Fruit fly (Drosophila melanogaster) whole organism, wandering third instar larva: ENCODE results near the gene CG11381.

Experiments used
- Abd-B ChIP-seq: fragments of >200 bp; optimal IDR thresholded peaks from 2 replicates; lab custom pipeline; 2017; ENCODE audit warnings: missing biosample characterization, missing genetic modification characterization
- CG32264 ChIP-seq: fragments of 200-800 bp; sonication (Bioruptor generic); optimal IDR thresholded peaks from 2 replicates; lab custom pipeline; 2016; ENCODE audit warnings: missing biosample characterization, missing genetic modification characterization
- CG9705 ChIP-seq: fragments of 200-800 bp; sonication (Bioruptor generic); optimal IDR thresholded peaks from 2 replicates; lab custom pipeline; 2018; ENCODE audit warnings: missing biosample characterization, mild to moderate bottlenecking, missing genetic modification characterization
- Vsx2 ChIP-seq: fragments of 200-300, 225-300 bp; sonication (Bioruptor generic); optimal IDR thresholded peaks from 2 replicates; lab custom pipeline; 2018; ENCODE audit warnings: missing biosample characterization, missing genetic modification characterization; ENCODE audit not compliant: partially characterized antibody
- brk ChIP-seq: fragments of 200-800 bp; sonication (Bioruptor generic); optimal IDR thresholded peaks from 2 replicates; lab custom pipeline; 2016; ENCODE audit warnings: missing biosample characterization, mild to moderate bottlenecking, missing genetic modification characterization
- foxo ChIP-seq, 2 experiments: fragments of 200-800 bp; sonication (Bioruptor generic); optimal IDR thresholded peaks; 2 replicates in 1 of 2; 3 replicates in 1 of 2; lab custom pipeline; 2016 to 2017; ENCODE audit warnings: missing biosample characterization in 2 of 2, missing genetic modification characterization in 2 of 2
- lola ChIP-seq: fragments of >200 bp; optimal IDR thresholded peaks from 2 replicates; lab custom pipeline; 2017; ENCODE audit warnings: missing biosample characterization, missing genetic modification characterization
- pan ChIP-seq: fragments of >200 bp; optimal IDR thresholded peaks from 2 replicates; lab custom pipeline; 2017
- psq ChIP-seq: fragments of 200-800 bp; sonication (Bioruptor generic); optimal IDR thresholded peaks from 3 replicates; lab custom pipeline; 2017; ENCODE audit warnings: missing biosample characterization, mild to moderate bottlenecking, missing genetic modification characterization, moderate library complexity
- usp ChIP-seq: fragments of >200 bp; optimal IDR thresholded peaks from 2 replicates; lab custom pipeline; 2017; ENCODE audit warnings: missing biosample characterization, missing genetic modification characterization

DNA sequence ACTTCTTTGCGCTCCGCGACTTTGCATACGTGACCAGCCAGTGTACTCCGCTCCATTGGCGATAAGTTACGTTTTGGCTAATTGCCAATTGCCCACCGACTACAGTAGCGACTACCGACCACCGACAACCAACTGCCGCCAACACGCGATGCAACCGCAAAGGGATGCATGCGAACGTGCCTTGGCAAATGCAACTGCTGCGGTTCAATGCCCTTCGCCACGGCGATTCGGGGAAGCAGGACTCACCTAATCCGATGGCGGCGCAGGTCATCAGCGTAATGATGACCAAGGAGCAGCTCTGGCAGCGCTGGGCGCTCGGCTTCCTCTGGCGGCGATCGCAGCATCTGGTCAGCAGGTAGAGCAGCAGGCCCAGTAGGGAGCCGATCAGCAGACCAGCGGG lies 22.3 kb downstream of the CG11381 start:
- no peak for TF ChIP-seq brk
- no peak for TF ChIP-seq foxo (GFP tag; optimal IDR thresholded peaks at IDR 0.05; lab: Kevin White, UChicago)
- no peak for TF ChIP-seq pan
- no peak for TF ChIP-seq lola (GFP tag; lab: Kevin White, UChicago)
- TF ChIP-seq CG9705 (GFP tag; lab: Kevin White, UChicago) = no peak
- no peak for TF ChIP-seq Abd-B (GFP tag; lab: Kevin White, UChicago)
- no peak for TF ChIP-seq usp
- no peak for TF ChIP-seq Vsx2 (GFP tag; lab: Kevin White, UChicago)
- TF ChIP-seq psq = no peak
- no peak for TF ChIP-seq CG32264 (GFP tag; lab: Kevin White, UChicago)
